Worm (Caenorhabditis elegans): ENCODE results near the gene Y49E10.30.
"Not testable (repeated sequence)": the region's sequence is repeated elsewhere in the genome, so short reads cannot be mapped to it uniquely, and the experiment has no call there.

ce11 chrIII:12386597-12386996, at the start of gene Y49E10.30:
- TF ChIP-seq him-1, W03F9.2, dao-5 (tag; optimal IDR thresholded peaks at IDR 0.05): not testable (repeated sequence)

All from whole organism, L4/young adult.